Worm (Caenorhabditis elegans): Measurements from ENCODE around the gene rps-18.

The rps-18 gene

ce11 chrIV:14816288-14816687 is 9.2 kb upstream of the rps-18 start, which contains the start of gene Y57G11C.46 (continued):
- TF ChIP-seq lin-54 (GFP tag; optimal IDR thresholded peaks at IDR 0.05) (no peak), zfh-2 (GFP tag; conservative IDR thresholded peaks at IDR 0.05) (no peak), lag-1 (GFP tag; IDR thresholded peaks at IDR 0.05) (no peak), madf-10 (tag; optimal IDR thresholded peaks at IDR 0.05) (no peak)

ce11 chrIV:14822267-14822666 is 3.2 kb upstream of the rps-18 start:
- TF ChIP-seq ztf-3 (GFP tag; optimal IDR thresholded peaks at IDR 0.05) (no peak), aptf-2 (GFP tag; conservative IDR thresholded peaks at IDR 0.05) (no peak), mcd-1 (GFP tag; IDR thresholded peaks at IDR 0.05) (peak; percentile 41), ceh-100 (GFP tag; IDR thresholded peaks at IDR 0.05) (0 out of 2 replicates have a peak, but pooled peaks have one; percentile 13), let-607 (tag; optimal IDR thresholded peaks at IDR 0.05) (peak; percentile 32 to 82), lin-40 (tag; optimal IDR thresholded peaks at IDR 0.05) (peak; percentile 41), F33H1.4 (GFP tag; IDR thresholded peaks at IDR 0.05) (peak; percentile 33; the same call in 1 of the 2 replicates), attf-6 (GFP tag; IDR thresholded peaks at IDR 0.05) (peak; percentile 95), gei-17 (GFP tag; optimal IDR thresholded peaks at IDR 0.05) (no peak), hmg-1.2 (GFP tag; IDR thresholded peaks at IDR 0.05) (peak; percentile 24; the same call in 1 of the 2 replicates), B0019.2 (GFP tag; conservative IDR thresholded peaks at IDR 0.05) (no peak), hrde-1 (tag; optimal IDR thresholded peaks at IDR 0.05; ENCODE audit: borderline replicate concordance) (peak; percentile 23), pbrm-1 (GFP tag; IDR thresholded peaks at IDR 0.05) (peak; percentile 73), madf-10 (tag; optimal IDR thresholded peaks at IDR 0.05) (peak; percentile 76), F10E7.11 (tag; optimal IDR thresholded peaks at IDR 0.05) (peak; percentile 63), snpc-4 (GFP tag; optimal IDR thresholded peaks at IDR 0.05) (peak; percentile 72), snpc-4 (tag; optimal IDR thresholded peaks at IDR 0.05) (peak in 3 of 4 experiments; percentile 3 to 92 (median 52)), lin-35 (GFP tag; optimal IDR thresholded peaks at IDR 0.05) (peak in 1 of 3 experiments; percentile 29), ama-1 (optimal IDR thresholded peaks at IDR 0.05) (peak; percentile 6), ama-1 (GFP tag; optimal IDR thresholded peaks at IDR 0.05) (peak; percentile 13 to 39), dox-1 (GFP tag; IDR thresholded peaks at IDR 0.05) (no peak), nhr-80 (tag; optimal IDR thresholded peaks at IDR 0.05) (peak; percentile 40), die-1 (tag; optimal IDR thresholded peaks at IDR 0.05) (peak; percentile 52), ztf-18 (tag; optimal IDR thresholded peaks at IDR 0.05) (peak; percentile 49), egrh-3 (GFP tag; IDR thresholded peaks at IDR 0.05) (peak; percentile 8; the same call in 1 of the 2 replicates), snpc-3.4 (tag; optimal IDR thresholded peaks at IDR 0.05) (peak; percentile 48), tbp1 (GFP tag; optimal IDR thresholded peaks at IDR 0.05) (peak; percentile 41), efl-1 (GFP tag; optimal IDR thresholded peaks at IDR 0.05) (no peak), B0035.1 (tag; optimal IDR thresholded peaks at IDR 0.05) (peak; percentile 47), hmg-20 (GFP tag; IDR thresholded peaks at IDR 0.05) (no peak), tlf-1 (GFP tag; optimal IDR thresholded peaks at IDR 0.05) (peak; percentile 76), nhr-120 (GFP tag; IDR thresholded peaks at IDR 0.05) (no peak), him-1 (tag; optimal IDR thresholded peaks at IDR 0.05) (peak; percentile 24), ZK185.1 (tag; optimal IDR thresholded peaks at IDR 0.05; ENCODE audit: poor library complexity, severe bottlenecking) (peak; percentile 41), nhr-90 (tag; optimal IDR thresholded peaks at IDR 0.05) (peak; percentile 34), lin-54 (GFP tag; optimal IDR thresholded peaks at IDR 0.05) (peak; percentile 60), Y53G8AR.9 (GFP tag; conservative IDR thresholded peaks at IDR 0.05) (peak; percentile 87; the same call in 1 of the 2 replicates)

Data from whole organism, young adult.